Worm (Caenorhabditis elegans) whole organism, young adult: ENCODE results near the gene C48D1.1.

Experiments
- B0035.1 ChIP-seq: sonication (generic microtip); optimal IDR thresholded peaks from 2 replicates; lab custom pipeline; 2016; ENCODE audit warnings: missing genetic modification characterization, mild to moderate bottlenecking, missing compliant biosample characterization, missing genotype, missing genetic modification reagents
- B0336.3 ChIP-seq: fragments of 200-800 bp; sonication (Bioruptor generic); IDR thresholded peaks from 2 replicates; pipeline ENCODE4 v1.3.6; 2022; ENCODE audit warnings: missing genetic modification characterization, missing compliant biosample characterization
- C06A6.2 ChIP-seq: fragments of 200-800 bp; sonication (Bioruptor generic); conservative IDR thresholded peaks from 2 replicates; pipeline ENCODE4 v1.3.6; 2022; ENCODE audit warnings: missing genetic modification characterization, missing compliant biosample characterization
- C17E4.6 ChIP-seq: fragments of 200-800 bp; sonication (Bioruptor generic); IDR thresholded peaks from 2 replicates; pipeline ENCODE4 v1.3.6; 2022; ENCODE audit warnings: missing genetic modification reagents, missing genetic modification characterization, missing compliant biosample characterization
- F37B4.10 ChIP-seq: fragments of 200-800 bp; sonication (Bioruptor generic); IDR thresholded peaks from 2 replicates; pipeline ENCODE4 v1.3.6; 2022; ENCODE audit warnings: missing genetic modification characterization, missing compliant biosample characterization
- F52B5.7 ChIP-seq: sonication (generic microtip); optimal IDR thresholded peaks from 2 replicates; lab custom pipeline; 2016; ENCODE audit warnings: mild to moderate bottlenecking, missing genetic modification characterization, missing compliant biosample characterization
- T07F8.4 ChIP-seq: sonication (generic microtip); optimal IDR thresholded peaks from 2 replicates; lab custom pipeline; 2016; ENCODE audit warnings: mild to moderate bottlenecking, missing genetic modification characterization, moderate library complexity, missing compliant biosample characterization
- T26A5.8 ChIP-seq: sonication (generic microtip); optimal IDR thresholded peaks from 2 replicates; lab custom pipeline; 2016; ENCODE audit warnings: missing genetic modification characterization, missing compliant biosample characterization
- Y53G8AR.9 ChIP-seq: fragments of 200-800 bp; sonication (Bioruptor generic); conservative IDR thresholded peaks from 2 replicates; pipeline ENCODE4 v1.3.6; 2022; ENCODE audit warnings: missing genetic modification reagents, missing genetic modification characterization, missing compliant biosample characterization
- Y67H2A.10 ChIP-seq: fragments of 200-800 bp; sonication (Bioruptor generic); conservative IDR thresholded peaks from 2 replicates; pipeline ENCODE4 v1.3.6; 2022; ENCODE audit warnings: missing genetic modification reagents, missing genetic modification characterization, missing compliant biosample characterization
- ZK185.1 ChIP-seq: sonication (generic microtip); optimal IDR thresholded peaks from 2 replicates; lab custom pipeline; 2016; ENCODE audit warnings: mild to moderate bottlenecking, missing genetic modification characterization, missing compliant biosample characterization; ENCODE audit not compliant: poor library complexity, severe bottlenecking
- ama-1 ChIP-seq, 3 experiments: fragments of 150-350 bp in 1 of 3; sonication (generic microtip) in 2 of 3; optimal IDR thresholded peaks; 2 replicates each; lab custom pipeline; 2014 to 2018; ENCODE audit warnings: missing biosample characterization in 2 of 3, missing genetic modification characterization in 2 of 3, missing genetic modification reagents in 2 of 3
- bed-1 ChIP-seq: fragments of 200-800 bp; sonication (Bioruptor generic); IDR thresholded peaks from 2 replicates; pipeline ENCODE4 v1.3.6; 2022; ENCODE audit warnings: missing genetic modification reagents, missing genetic modification characterization, missing compliant biosample characterization
- cebp-2 ChIP-seq: fragments of 200-800 bp; sonication (Bioruptor generic); IDR thresholded peaks from 2 replicates; pipeline ENCODE4 v1.3.6; 2022; ENCODE audit warnings: missing genetic modification characterization, missing compliant biosample characterization
- ceh-100 ChIP-seq: fragments of 200-800 bp; sonication (Bioruptor generic); IDR thresholded peaks from 2 replicates; pipeline ENCODE4 v1.3.6; 2022; ENCODE audit warnings: missing genetic modification reagents, missing genetic modification characterization, missing compliant biosample characterization
- ceh-40 ChIP-seq: fragments of 200-800 bp; sonication (Bioruptor generic); IDR thresholded peaks from 2 replicates; pipeline ENCODE4 v1.3.6; 2022; ENCODE audit warnings: missing genetic modification characterization, missing compliant biosample characterization
- ceh-58 ChIP-seq: fragments of 200-800 bp; sonication (Bioruptor generic); IDR thresholded peaks from 2 replicates; pipeline ENCODE4 v1.3.6; 2022; ENCODE audit warnings: missing genetic modification characterization, missing compliant biosample characterization
- ceh-79 ChIP-seq: sonication (generic microtip); optimal IDR thresholded peaks from 2 replicates; lab custom pipeline; 2017; ENCODE audit warnings: mild to moderate bottlenecking, missing genetic modification characterization, missing compliant biosample characterization
- chd-7 ChIP-seq: sonication (generic microtip); optimal IDR thresholded peaks from 2 replicates; lab custom pipeline; 2016; ENCODE audit warnings: mild to moderate bottlenecking, missing genetic modification characterization, moderate library complexity, missing compliant biosample characterization
- dpl-1 ChIP-seq: fragments of 150-350 bp; optimal IDR thresholded peaks from 2 replicates; lab custom pipeline; 2014; ENCODE audit warnings: missing biosample characterization, missing genetic modification reagents, missing genetic modification characterization
- egl-44 ChIP-seq: fragments of 200-800 bp; sonication (Bioruptor generic); IDR thresholded peaks from 2 replicates; pipeline ENCODE4 v1.3.6; 2022; ENCODE audit warnings: missing genetic modification reagents, missing genetic modification characterization, missing compliant biosample characterization
- fkh-3 ChIP-seq: sonication (generic microtip); optimal IDR thresholded peaks from 2 replicates; lab custom pipeline; 2016; ENCODE audit warnings: mild to moderate bottlenecking, missing genetic modification characterization, missing compliant biosample characterization
- him-1 ChIP-seq: sonication (generic microtip); optimal IDR thresholded peaks from 2 replicates; lab custom pipeline; 2016; ENCODE audit warnings: missing genotype, missing genetic modification reagents, missing genetic modification characterization, missing compliant biosample characterization
- hmg-20 ChIP-seq: fragments of 200-800 bp; sonication (Bioruptor generic); IDR thresholded peaks from 2 replicates; pipeline ENCODE4 v1.3.6; 2022; ENCODE audit warnings: missing genetic modification reagents, missing genetic modification characterization, missing compliant biosample characterization
- hrde-1 ChIP-seq: sonication (generic microtip); optimal IDR thresholded peaks from 2 replicates; lab custom pipeline; 2016; ENCODE audit warnings: missing genetic modification characterization, mild to moderate bottlenecking, missing compliant biosample characterization, moderate library complexity, missing genotype, missing genetic modification reagents, borderline replicate concordance
- hsf-1 ChIP-seq: fragments of 200-800 bp; sonication (Bioruptor generic); IDR thresholded peaks from 2 replicates; pipeline ENCODE4 v1.3.6; 2022; ENCODE audit warnings: missing genetic modification reagents, missing genetic modification characterization, missing compliant biosample characterization
- let-607 ChIP-seq, 2 experiments: fragments of 200-800 bp in 1 of 2; sonication (Bioruptor generic) in 1 of 2; sonication (generic microtip) in 1 of 2; optimal IDR thresholded peaks; 2 replicates each; lab custom pipeline; 2016 to 2018; ENCODE audit warnings: mild to moderate bottlenecking in 2 of 2, missing compliant biosample characterization in 2 of 2, missing genetic modification characterization in 2 of 2, moderate library complexity in 2 of 2, missing genotype in 1 of 2
- lin-40 ChIP-seq: sonication (generic microtip); optimal IDR thresholded peaks from 2 replicates; lab custom pipeline; 2016; ENCODE audit warnings: missing genetic modification characterization, mild to moderate bottlenecking, missing compliant biosample characterization, missing genotype, missing genetic modification reagents
- lsl-1 ChIP-seq: fragments of 200-800 bp; sonication (Bioruptor generic); optimal IDR thresholded peaks from 2 replicates; lab custom pipeline; 2018; ENCODE audit warnings: mild to moderate bottlenecking, missing genetic modification characterization, moderate library complexity, missing compliant biosample characterization
- madf-8 ChIP-seq: fragments of 200-800 bp; sonication (Bioruptor generic); conservative IDR thresholded peaks from 2 replicates; pipeline ENCODE4 v1.3.6; 2022; ENCODE audit warnings: missing genetic modification reagents, missing genetic modification characterization, missing compliant biosample characterization
- mxl-1 ChIP-seq: sonication (generic microtip); optimal IDR thresholded peaks from 2 replicates; lab custom pipeline; 2016; ENCODE audit warnings: missing genetic modification characterization, missing compliant biosample characterization
- nfya-2 ChIP-seq: fragments of 200-800 bp; sonication (Bioruptor generic); IDR thresholded peaks from 2 replicates; pipeline ENCODE4 v1.3.6; 2022; ENCODE audit warnings: missing genetic modification reagents, missing genetic modification characterization, missing compliant biosample characterization
- nhr-120 ChIP-seq: fragments of 200-800 bp; sonication (Bioruptor generic); IDR thresholded peaks from 2 replicates; pipeline ENCODE4 v1.3.6; 2022; ENCODE audit warnings: missing genetic modification characterization, missing compliant biosample characterization
- nhr-80 ChIP-seq: sonication (generic microtip); optimal IDR thresholded peaks from 2 replicates; lab custom pipeline; 2016; ENCODE audit warnings: missing genetic modification characterization, missing compliant biosample characterization
- rcor-1 ChIP-seq: fragments of 200-800 bp; sonication (Bioruptor generic); IDR thresholded peaks from 2 replicates; pipeline ENCODE4 v1.3.6; 2022; ENCODE audit warnings: missing genetic modification reagents, missing genetic modification characterization, missing compliant biosample characterization
- sdz-38 ChIP-seq: sonication (generic microtip); optimal IDR thresholded peaks from 2 replicates; lab custom pipeline; 2016; ENCODE audit warnings: missing genotype, missing genetic modification characterization, missing compliant biosample characterization
- unc-130 ChIP-seq: sonication (generic microtip); optimal IDR thresholded peaks from 2 replicates; lab custom pipeline; 2016; ENCODE audit warnings: missing genetic modification reagents, missing genetic modification characterization, missing compliant biosample characterization
- zfh-2 ChIP-seq: fragments of 200-800 bp; sonication (Bioruptor generic); conservative IDR thresholded peaks from 2 replicates; pipeline ENCODE4 v1.3.6; 2022; ENCODE audit warnings: missing genetic modification reagents, missing genetic modification characterization, missing compliant biosample characterization
- zim-3 ChIP-seq: sonication (generic microtip); optimal IDR thresholded peaks from 2 replicates; lab custom pipeline; 2017; ENCODE audit warnings: mild to moderate bottlenecking, missing genetic modification characterization, moderate library complexity, missing compliant biosample characterization
- ztf-28 ChIP-seq: fragments of 200-800 bp; sonication (Bioruptor generic); IDR thresholded peaks from 2 replicates; pipeline ENCODE4 v1.3.6; 2022; ENCODE audit warnings: missing genetic modification reagents, missing genetic modification characterization, missing compliant biosample characterization
- ztf-6 ChIP-seq: fragments of 200-800 bp; sonication (Bioruptor generic); IDR thresholded peaks from 2 replicates; pipeline ENCODE4 v1.3.6; 2022; ENCODE audit warnings: missing genetic modification reagents, missing genetic modification characterization, missing compliant biosample characterization

C48D1.1 gene

ce11 chrIV:13179295-13179694 is 17.9 kb downstream of the C48D1.1 start, which contains the start of gene lev-1:
Gene lev-1, minus strand, starts transcription at chrIV:13179395.
- TF ChIP-seq chd-7 (tag; lab: Kevin White, UChicago) (no peak), C17E4.6 (GFP tag; lab: Robert Waterston, UW) (no peak), lsl-1 (GFP tag; lab: Kevin White, UChicago) (no peak), ama-1 (optimal IDR thresholded peaks at IDR 0.05; lab: Kevin White, UChicago) (no peak), ama-1 (GFP tag; optimal IDR thresholded peaks at IDR 0.05; lab: Kevin White, UChicago) (no peak), B0035.1 (tag; lab: Kevin White, UChicago) (no peak), C06A6.2 (GFP tag; lab: Robert Waterston, UW) (no peak), nhr-120 (GFP tag; lab: Robert Waterston, UW) (no peak), egl-44 (GFP tag; lab: Robert Waterston, UW) (no peak), dpl-1 (GFP tag; lab: Kevin White, UChicago) (no peak), hrde-1 (tag; lab: Kevin White, UChicago) (no peak), ceh-79 (tag; lab: Kevin White, UChicago) (no peak), unc-130 (GFP tag; lab: Kevin White, UChicago) (no peak)

- TF ChIP-seq madf-8 (GFP tag; lab: Robert Waterston, UW) (no peak), ztf-6 (GFP tag; lab: Robert Waterston, UW) (no peak), F37B4.10 (GFP tag; lab: Robert Waterston, UW) (no peak), fkh-3 (tag; lab: Kevin White, UChicago) (no peak), ceh-40 (no peak)
These were observed 23.8 kb downstream of the C48D1.1 start for ce11 chrIV:13173359-13173758.

ce11 chrIV:13170241-13170640 is 26.9 kb downstream of the C48D1.1 start, which contains the start of gene nas-14:
Gene nas-14, plus strand, starts transcription at chrIV:13170541.
- TF ChIP-seq Y67H2A.10 (GFP tag; lab: Robert Waterston, UW) (no peak), let-607 (tag; optimal IDR thresholded peaks at IDR 0.05; lab: Kevin White, UChicago) (no peak), ZK185.1 (no peak), cebp-2 (no peak)

DNA sequence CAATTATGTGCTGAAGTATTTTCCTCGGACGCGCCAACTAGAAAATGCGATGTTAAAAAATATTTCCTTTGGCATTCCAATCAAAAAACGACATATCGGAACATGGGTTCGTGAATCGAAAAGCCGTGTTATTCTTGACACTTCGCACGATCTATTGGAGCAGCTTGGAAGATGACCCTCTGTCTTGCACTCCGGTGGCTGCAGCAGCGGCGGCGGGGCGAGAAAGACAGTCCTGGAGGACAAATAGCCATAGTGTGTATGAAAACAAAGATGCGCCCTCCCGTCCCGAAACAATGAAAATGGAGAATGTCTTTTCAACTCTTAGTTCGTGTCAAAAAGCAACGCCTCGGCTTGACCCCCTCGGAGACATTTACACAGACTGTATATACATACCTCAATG is 29.6 kb downstream of the C48D1.1 start:
- TF ChIP-seq nhr-80 (no peak), nfya-2 (GFP tag; lab: Robert Waterston, UW) (no peak), ztf-28 (GFP tag; lab: Robert Waterston, UW) (no peak), bed-1 (no peak), T07F8.4 (tag; lab: Kevin White, UChicago) (no peak), madf-8 (GFP tag; lab: Robert Waterston, UW) (no peak), rcor-1 (GFP tag; lab: Robert Waterston, UW) (no peak)

DNA sequence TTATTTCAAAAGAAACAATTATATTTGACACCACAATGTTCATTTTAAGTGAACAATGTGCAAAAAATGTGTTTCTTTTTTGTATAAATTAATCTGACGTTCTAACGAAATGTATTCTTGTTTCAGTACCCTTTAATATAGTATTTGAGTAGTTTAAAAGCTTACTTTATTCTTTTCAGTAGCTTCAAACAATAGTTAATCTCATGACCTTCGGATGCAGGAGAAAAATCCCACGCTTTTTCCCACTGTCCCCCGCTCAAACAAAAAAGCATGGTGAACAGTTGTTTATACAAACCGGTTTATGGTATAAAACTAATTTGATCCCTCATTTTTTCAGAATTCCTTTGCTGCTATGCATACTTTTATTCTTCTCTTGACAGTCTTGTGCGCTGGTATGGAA is 32.0 kb downstream of the C48D1.1 start, which contains the start of gene scl-14:
Gene scl-14, plus strand, starts transcription at position 301 of the 400 bp plus-strand sequence.
- TF ChIP-seq hsf-1 (GFP tag; lab: Robert Waterston, UW), result no peak
- TF ChIP-seq ceh-40, result no peak
- no peak for TF ChIP-seq him-1 (tag; lab: Kevin White, UChicago)
- no peak for TF ChIP-seq F52B5.7 (tag; lab: Kevin White, UChicago)
- TF ChIP-seq zfh-2 (GFP tag; lab: Robert Waterston, UW), result no peak
- TF ChIP-seq sdz-38 (tag; lab: Kevin White, UChicago), result no peak
- no peak for TF ChIP-seq nhr-80
- TF ChIP-seq hmg-20 (GFP tag; lab: Robert Waterston, UW), result no peak
- TF ChIP-seq zim-3 (tag; lab: Kevin White, UChicago), result no peak
- no peak for TF ChIP-seq lin-40 (tag; lab: Kevin White, UChicago)
- TF ChIP-seq Y53G8AR.9 (GFP tag; lab: Robert Waterston, UW), result no peak
- no peak for TF ChIP-seq ceh-100
- no peak for TF ChIP-seq T26A5.8 (tag; lab: Kevin White, UChicago)
- no peak for TF ChIP-seq ceh-58 (GFP tag; lab: Robert Waterston, UW)
- TF ChIP-seq mxl-1, result no peak
- TF ChIP-seq chd-7 (tag; lab: Kevin White, UChicago), result no peak
- no peak for TF ChIP-seq B0336.3 (GFP tag; lab: Robert Waterston, UW)
